Worm (Caenorhabditis elegans): ENCODE data around the gene kin-21.
A peak's percentile ranks its signal among the peaks of the same experiment; 100 is the strongest.

The kin-21 gene

DNA sequence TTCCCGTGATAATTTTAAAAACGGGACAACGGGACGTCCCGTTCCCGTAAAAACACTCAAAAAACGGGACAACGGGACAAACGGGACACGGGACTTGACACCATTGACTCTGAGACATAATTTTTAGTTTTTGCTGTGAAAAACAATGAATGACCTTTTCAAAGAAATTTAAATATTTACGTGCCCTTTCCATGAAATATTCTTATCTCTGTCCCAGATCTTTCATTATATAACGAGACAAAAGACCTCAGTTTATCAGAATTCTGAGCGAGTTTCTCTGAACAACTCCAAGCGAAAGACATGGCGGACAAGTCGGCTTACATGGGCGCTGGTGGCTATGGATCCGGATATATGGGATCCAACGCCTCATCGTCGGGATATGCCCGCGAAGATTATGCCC lies 11.1 kb downstream of the kin-21 start, which contains the start of gene nspd-2:
Gene nspd-2, plus strand, starts transcription at position 301 of the 400 bp plus-strand sequence.
- TF ChIP-seq zag-1 (tag; optimal IDR thresholded peaks at IDR 0.05) (no peak), mdl-1 (tag; optimal IDR thresholded peaks at IDR 0.05) (no peak), mep-1 (tag; optimal IDR thresholded peaks at IDR 0.05) (no peak), sup-37 (GFP tag; optimal IDR thresholded peaks at IDR 0.05) (no peak), pag-3 (tag; optimal IDR thresholded peaks at IDR 0.05; ENCODE audit: borderline replicate concordance, insufficient read depth) (no peak), fos-1 (tag; optimal IDR thresholded peaks at IDR 0.05) (no peak), ceh-82 (tag; optimal IDR thresholded peaks at IDR 0.05) (no peak), nhr-90 (tag; optimal IDR thresholded peaks at IDR 0.05; ENCODE audit: poor library complexity) (no peak), skn-1 (tag; optimal IDR thresholded peaks at IDR 0.05) (no peak), Y116A8C.19 (tag; optimal IDR thresholded peaks at IDR 0.05; ENCODE audit: borderline replicate concordance) (no peak), nhr-19 (GFP tag; conservative IDR thresholded peaks at IDR 0.05) (no peak), nhr-85 (tag) (no peak), ceh-88 (GFP tag; IDR thresholded peaks at IDR 0.05) (no peak), alr-1 (tag; optimal IDR thresholded peaks at IDR 0.05; ENCODE audit: borderline replicate concordance) (no peak), ztf-4 (tag; optimal IDR thresholded peaks at IDR 0.05) (no peak)

DNA sequence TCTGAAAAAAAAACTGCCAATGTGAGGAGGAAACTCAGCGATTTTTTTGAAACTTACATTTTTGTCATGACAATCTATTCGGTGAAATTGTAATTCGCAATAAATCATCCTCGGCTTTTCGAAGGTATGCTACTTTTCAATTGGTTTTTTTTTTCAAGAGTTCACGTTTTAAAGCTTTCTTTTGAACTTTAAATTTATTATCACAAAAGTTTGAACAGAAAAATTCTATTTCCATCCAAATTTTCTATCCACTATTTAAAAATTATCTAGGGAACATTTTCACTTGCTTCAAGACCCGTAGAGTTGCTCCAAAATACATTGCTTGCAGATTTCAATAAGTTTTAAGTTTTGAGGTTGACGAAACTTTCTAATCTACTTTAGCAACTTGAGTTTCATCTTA lies 13.9 kb downstream of the kin-21 start, which contains the start of gene K07F5.6:
Gene K07F5.6, minus strand, starts transcription at position 101 of the 400 bp plus-strand sequence.
- TF ChIP-seq efl-1 (optimal IDR thresholded peaks at IDR 0.05) (no peak), efl-1 (GFP tag; optimal IDR thresholded peaks at IDR 0.05 in 1 of 2) (peak in 1 of 2 experiments; percentile 64), hlh-17 (GFP tag; optimal IDR thresholded peaks at IDR 0.05; ENCODE audit: borderline replicate concordance) (no peak)

DNA sequence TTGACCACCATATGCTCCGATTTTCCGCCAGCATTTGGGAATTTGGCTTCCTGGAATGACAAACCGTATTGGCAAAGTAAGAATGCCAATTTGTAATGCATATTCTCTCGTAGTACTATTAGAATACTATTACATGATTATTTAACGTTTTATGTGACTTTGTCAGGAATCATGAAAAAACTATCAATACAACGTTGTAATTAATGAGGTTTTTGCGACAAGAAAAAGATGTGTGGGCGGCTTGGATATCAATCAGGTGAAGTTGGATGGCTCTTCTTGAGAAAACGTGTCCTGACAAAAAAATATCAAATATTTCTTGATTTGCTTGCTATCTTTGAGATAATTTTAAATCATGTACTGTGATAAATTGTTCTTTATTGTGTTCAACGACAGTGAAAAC lies 15.4 kb downstream of the kin-21 start, which contains the start of gene K07F5.7:
Gene K07F5.7, minus strand, starts transcription at position 101 of the 400 bp plus-strand sequence.
- TF ChIP-seq elt-2 (tag; optimal IDR thresholded peaks at IDR 0.05) (no peak), hlh-4 (tag; optimal IDR thresholded peaks at IDR 0.05) (no peak), lir-3 (tag; optimal IDR thresholded peaks at IDR 0.05; ENCODE audit: poor library complexity) (no peak), swsn-7 (tag; optimal IDR thresholded peaks at IDR 0.05) (no peak), grh-1 (GFP tag; IDR thresholded peaks at IDR 0.05) (no peak), alr-1 (tag; optimal IDR thresholded peaks at IDR 0.05; ENCODE audit: borderline replicate concordance) (no peak), nhr-71 (tag; optimal IDR thresholded peaks at IDR 0.05) (no peak), ceh-8 (GFP tag; optimal IDR thresholded peaks at IDR 0.05) (no peak), tlp-1 (tag; optimal IDR thresholded peaks at IDR 0.05) (no peak), C16A3.4 (tag; optimal IDR thresholded peaks at IDR 0.05) (no peak), ceh-90 (tag; optimal IDR thresholded peaks at IDR 0.05) (no peak), pax-3 (tag; optimal IDR thresholded peaks at IDR 0.05) (no peak), fkh-8 (tag; optimal IDR thresholded peaks at IDR 0.05) (no peak), ces-1 (GFP tag; optimal IDR thresholded peaks at IDR 0.05) (no peak), lin-14 (GFP tag; optimal IDR thresholded peaks at IDR 0.05) (no peak), mep-1 (tag; optimal IDR thresholded peaks at IDR 0.05) (no peak), lsy-2 (tag; optimal IDR thresholded peaks at IDR 0.05) (no peak)

DNA sequence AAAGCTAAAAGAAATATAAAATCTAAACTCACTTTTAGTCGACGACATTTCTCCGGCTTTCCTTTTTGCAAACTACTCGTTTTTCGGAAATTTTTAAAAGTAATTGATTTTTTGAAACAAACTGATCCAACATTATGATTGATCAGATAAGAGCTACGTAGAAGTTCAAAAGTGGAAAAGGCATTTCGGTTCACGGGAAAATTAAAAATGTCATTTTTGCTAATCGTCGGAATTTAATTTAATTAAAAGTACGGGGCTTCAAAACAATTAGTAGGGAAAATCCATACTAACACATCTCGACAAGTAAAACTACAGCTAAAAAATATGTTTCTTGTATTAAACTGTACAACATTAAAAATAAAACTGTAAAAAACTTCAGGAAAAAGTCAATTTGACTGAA lies 16.9 kb downstream of the kin-21 start, which contains the start of gene K07F5.8:
Gene K07F5.8, minus strand, starts transcription at position 101 of the 400 bp plus-strand sequence.
- TF ChIP-seq C04F5.9 (tag; optimal IDR thresholded peaks at IDR 0.05): no peak
- TF ChIP-seq efl-1 (optimal IDR thresholded peaks at IDR 0.05): no peak
- TF ChIP-seq efl-1 (GFP tag; optimal IDR thresholded peaks at IDR 0.05 in 1 of 2): no peak
- TF ChIP-seq nhr-47 (tag; optimal IDR thresholded peaks at IDR 0.05): no peak
- no peak for TF ChIP-seq ceh-63 (GFP tag; optimal IDR thresholded peaks at IDR 0.05)
- TF ChIP-seq sox-4 (tag; optimal IDR thresholded peaks at IDR 0.05): no peak
- TF ChIP-seq blmp-1 (tag; optimal IDR thresholded peaks at IDR 0.05): no peak
- TF ChIP-seq mef-2 (tag; optimal IDR thresholded peaks at IDR 0.05): no peak
- TF ChIP-seq unc-86 (tag; optimal IDR thresholded peaks at IDR 0.05): no peak
- TF ChIP-seq aha-1 (tag; optimal IDR thresholded peaks at IDR 0.05): no peak
- no peak for TF ChIP-seq F16B12.6 (tag; optimal IDR thresholded peaks at IDR 0.05)

All from whole organism, L1 larva.